Worm (Caenorhabditis elegans): ENCODE results near the gene spig-5.
"Not testable (repeated sequence)": the region's sequence is repeated elsewhere in the genome, so short reads cannot be mapped to it uniquely, and the experiment has no call there.

spig-5 gene

ce11 chrV:14285803-14286202, 22.5 kb upstream of the spig-5 start, which contains the start of gene F40G12.11:
F40G12.11 (plus strand) TSS chrV:14286171.
- TF ChIP-seq ref-1 (GFP tag; conservative IDR thresholded peaks at IDR 0.05) (no peak), klf-2 (GFP tag; conservative IDR thresholded peaks at IDR 0.05) (no peak), T22C8.4 (GFP tag; IDR thresholded peaks at IDR 0.05) (no peak), flt-1 (GFP tag; IDR thresholded peaks at IDR 0.05) (no peak), ztf-29 (GFP tag; IDR thresholded peaks at IDR 0.05) (no peak), cog-1 (tag; optimal IDR thresholded peaks at IDR 0.05) (no peak), tab-1 (GFP tag; IDR thresholded peaks at IDR 0.05) (no peak), ztf-23 (GFP tag; IDR thresholded peaks at IDR 0.05) (no peak), med-1 (GFP tag; optimal IDR thresholded peaks at IDR 0.05; ENCODE audit: insufficient read depth) (no peak)

- no peak for TF ChIP-seq tab-1 (GFP tag; IDR thresholded peaks at IDR 0.05)
- TF ChIP-seq ztf-23 (GFP tag; IDR thresholded peaks at IDR 0.05): no peak
- no peak for TF ChIP-seq cog-1 (tag; optimal IDR thresholded peaks at IDR 0.05)
- TF ChIP-seq T22C8.4 (GFP tag; IDR thresholded peaks at IDR 0.05): no peak
- TF ChIP-seq ztf-29 (GFP tag; IDR thresholded peaks at IDR 0.05): no peak
- no peak for TF ChIP-seq flt-1 (GFP tag; IDR thresholded peaks at IDR 0.05)
Measured at ce11 chrV:14289363-14289762, 18.9 kb upstream of the spig-5 start, which contains the start of gene F14D7.1. F14D7.1 (minus strand) TSS chrV:14289463.

- TF ChIP-seq ztf-29 (GFP tag; IDR thresholded peaks at IDR 0.05) (no peak), ref-1 (GFP tag; conservative IDR thresholded peaks at IDR 0.05) (no peak), klf-2 (GFP tag; conservative IDR thresholded peaks at IDR 0.05) (no peak), tab-1 (GFP tag; IDR thresholded peaks at IDR 0.05) (no peak), med-1 (GFP tag; optimal IDR thresholded peaks at IDR 0.05; ENCODE audit: insufficient read depth) (no peak), flt-1 (GFP tag; IDR thresholded peaks at IDR 0.05) (no peak), cog-1 (tag; optimal IDR thresholded peaks at IDR 0.05) (no peak), T22C8.4 (GFP tag; IDR thresholded peaks at IDR 0.05) (no peak), ztf-23 (GFP tag; IDR thresholded peaks at IDR 0.05) (no peak)
Measured at ce11 chrV:14290636-14291035, 17.6 kb upstream of the spig-5 start, which contains the start of gene F14D7.18. F14D7.18 (minus strand) TSS chrV:14290736.

- no peak for TF ChIP-seq med-1 (GFP tag; optimal IDR thresholded peaks at IDR 0.05; ENCODE audit: insufficient read depth)
- TF ChIP-seq ztf-29 (GFP tag; IDR thresholded peaks at IDR 0.05): no peak
Measured at ce11 chrV:14293667-14294194, 14.5 kb upstream of the spig-5 start, which contains the start of gene F14D7.2. F14D7.2 (minus strand) TSS chrV:14293717.

ce11 chrV:14294396-14294795, 13.9 kb upstream of the spig-5 start, which contains the start of gene F14D7.9:
F14D7.9 (plus strand) TSS chrV:14294696.
- TF ChIP-seq ztf-23 (GFP tag; IDR thresholded peaks at IDR 0.05) (no peak), T22C8.4 (GFP tag; IDR thresholded peaks at IDR 0.05) (no peak), ztf-29 (GFP tag; IDR thresholded peaks at IDR 0.05) (no peak), tab-1 (GFP tag; IDR thresholded peaks at IDR 0.05) (no peak), klf-2 (GFP tag; conservative IDR thresholded peaks at IDR 0.05) (no peak), flt-1 (GFP tag; IDR thresholded peaks at IDR 0.05) (no peak), med-1 (GFP tag; optimal IDR thresholded peaks at IDR 0.05; ENCODE audit: insufficient read depth) (no peak), ref-1 (GFP tag; conservative IDR thresholded peaks at IDR 0.05) (no peak), cog-1 (tag; optimal IDR thresholded peaks at IDR 0.05) (no peak)

- TF ChIP-seq ztf-29 (GFP tag; IDR thresholded peaks at IDR 0.05) (no peak), flt-1 (GFP tag; IDR thresholded peaks at IDR 0.05) (no peak), klf-2 (GFP tag; conservative IDR thresholded peaks at IDR 0.05) (no peak), ref-1 (GFP tag; conservative IDR thresholded peaks at IDR 0.05) (no peak), med-1 (GFP tag; optimal IDR thresholded peaks at IDR 0.05; ENCODE audit: insufficient read depth) (no peak), T22C8.4 (GFP tag; IDR thresholded peaks at IDR 0.05) (no peak), tab-1 (GFP tag; IDR thresholded peaks at IDR 0.05) (no peak), ztf-23 (GFP tag; IDR thresholded peaks at IDR 0.05) (no peak), cog-1 (tag; optimal IDR thresholded peaks at IDR 0.05) (no peak)
Measured at ce11 chrV:14296499-14296898, 11.8 kb upstream of the spig-5 start, which contains the start of gene F14D7.3. F14D7.3 (plus strand) TSS chrV:14296799.

- TF ChIP-seq klf-2 (GFP tag; conservative IDR thresholded peaks at IDR 0.05) (no peak), ref-1 (GFP tag; conservative IDR thresholded peaks at IDR 0.05) (no peak), ztf-23 (GFP tag; IDR thresholded peaks at IDR 0.05) (no peak), med-1 (GFP tag; optimal IDR thresholded peaks at IDR 0.05; ENCODE audit: insufficient read depth) (no peak), T22C8.4 (GFP tag; IDR thresholded peaks at IDR 0.05) (no peak), cog-1 (tag; optimal IDR thresholded peaks at IDR 0.05) (no peak), ztf-29 (GFP tag; IDR thresholded peaks at IDR 0.05) (no peak), flt-1 (GFP tag; IDR thresholded peaks at IDR 0.05) (no peak), tab-1 (GFP tag; IDR thresholded peaks at IDR 0.05) (no peak)
Measured at ce11 chrV:14299569-14300064, 8.6 kb upstream of the spig-5 start, which contains the start of the genes spig-3 and F14D7.12. spig-3 (minus strand) TSS chrV:14299669. F14D7.12 (plus strand) TSS chrV:14300014.

- TF ChIP-seq flt-1 (GFP tag; IDR thresholded peaks at IDR 0.05) (no peak), tab-1 (GFP tag; IDR thresholded peaks at IDR 0.05) (no peak), ztf-23 (GFP tag; IDR thresholded peaks at IDR 0.05) (no peak), T22C8.4 (GFP tag; IDR thresholded peaks at IDR 0.05) (no peak), med-1 (GFP tag; optimal IDR thresholded peaks at IDR 0.05; ENCODE audit: insufficient read depth) (no peak), ref-1 (GFP tag; conservative IDR thresholded peaks at IDR 0.05) (no peak)
Measured at ce11 chrV:14301076-14301475, 7.2 kb upstream of the spig-5 start, which contains the start of gene F14D7.6. F14D7.6 (plus strand) TSS chrV:14301413.

ce11 chrV:14306771-14307170, 1.5 kb upstream of the spig-5 start, which contains the start of gene spig-4:
spig-4 (minus strand) TSS chrV:14306871.
- TF ChIP-seq ztf-29 (GFP tag; IDR thresholded peaks at IDR 0.05); cog-1 (tag; optimal IDR thresholded peaks at IDR 0.05); flt-1 (GFP tag; IDR thresholded peaks at IDR 0.05): not testable (repeated sequence)

- not testable (repeated sequence) for TF ChIP-seq T22C8.4, ztf-23, tab-1 (GFP tag; IDR thresholded peaks at IDR 0.05)
Measured at ce11 chrV:14309632-14310031, 1.4 kb downstream of the spig-5 start, which contains the start of gene F14D7.14. F14D7.14 (plus strand) TSS chrV:14309932.

Data from whole organism, midembryonic.